Fruit fly (Drosophila melanogaster): ENCODE measurements around the gene Smyd4-2.

Gene Smyd4-2

DNA sequence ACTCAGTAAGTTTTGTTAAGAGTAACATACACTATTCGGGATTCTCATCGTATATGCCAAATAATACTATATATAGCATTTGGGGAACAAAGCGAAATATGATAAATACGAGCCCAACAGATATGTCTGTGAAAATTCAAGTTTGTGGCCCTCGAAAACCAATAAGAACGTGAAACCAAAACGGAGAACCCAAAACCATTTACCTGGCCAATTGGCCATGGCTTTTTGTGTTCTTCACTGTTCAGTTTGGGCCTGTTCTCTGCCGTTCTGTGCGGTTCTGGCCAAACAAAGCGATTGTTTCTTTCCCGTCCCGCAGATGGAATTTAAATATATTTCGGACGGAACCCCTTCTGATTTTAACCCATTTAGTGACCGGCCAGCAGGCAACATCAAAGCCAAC lies 14.7 kb downstream of the Smyd4-2 start:
- TF ChIP-seq brk (GFP tag; optimal IDR thresholded peaks at IDR 0.05) (peak; percentile 22), N (GFP tag; optimal IDR thresholded peaks at IDR 0.05) (no peak), lola (GFP tag; optimal IDR thresholded peaks at IDR 0.05) (no peak), rgr (GFP tag; optimal IDR thresholded peaks at IDR 0.05) (no peak), Mio (GFP tag; optimal IDR thresholded peaks at IDR 0.05) (no peak), Abd-B (GFP tag; optimal IDR thresholded peaks at IDR 0.05) (no peak), jim (GFP tag; optimal IDR thresholded peaks at IDR 0.05) (no peak), OdsH (GFP tag; optimal IDR thresholded peaks at IDR 0.05) (no peak), Vsx2 (GFP tag; optimal IDR thresholded peaks at IDR 0.05; ENCODE audit: partially characterized antibody) (peak; percentile 60), Jra (GFP tag; optimal IDR thresholded peaks at IDR 0.05) (no peak), tai (GFP tag; optimal IDR thresholded peaks at IDR 0.05) (no peak), CG9705 (GFP tag; optimal IDR thresholded peaks at IDR 0.05) (no peak), br (GFP tag; optimal IDR thresholded peaks at IDR 0.05) (no peak), Hr78 (GFP tag; optimal IDR thresholded peaks at IDR 0.05) (no peak), dmrt93B (GFP tag; optimal IDR thresholded peaks at IDR 0.05) (no peak), ey (GFP tag; optimal IDR thresholded peaks at IDR 0.05) (no peak), Hr83 (GFP tag; optimal IDR thresholded peaks at IDR 0.05; ENCODE audit: poor library complexity, severe bottlenecking) (no peak), woc (GFP tag; optimal IDR thresholded peaks at IDR 0.05) (no peak), HLH106 (tag; optimal IDR thresholded peaks at IDR 0.05) (no peak), CG32264 (GFP tag; optimal IDR thresholded peaks at IDR 0.05) (no peak), psq (GFP tag; optimal IDR thresholded peaks at IDR 0.05) (peak; percentile 84), Rel (GFP tag; optimal IDR thresholded peaks at IDR 0.05) (peak; percentile 43), Rel (tag; optimal IDR thresholded peaks at IDR 0.05) (no peak), Hnf4 (GFP tag; optimal IDR thresholded peaks at IDR 0.05) (no peak), Dif (GFP tag; optimal IDR thresholded peaks at IDR 0.05; ENCODE audit: partially characterized antibody) (no peak), CrebA (GFP tag; optimal IDR thresholded peaks at IDR 0.05; ENCODE audit: borderline replicate concordance) (peak; percentile 22), dsf (GFP tag; optimal IDR thresholded peaks at IDR 0.05; ENCODE audit: borderline replicate concordance) (no peak), Dfd (GFP tag; optimal IDR thresholded peaks at IDR 0.05) (no peak), dl (GFP tag; optimal IDR thresholded peaks at IDR 0.05; ENCODE audit: insufficient read depth in 1 of 2, partially characterized antibody in 2 of 2) (peak in 1 of 2 experiments; percentile 10), pan (optimal IDR thresholded peaks at IDR 0.05) (no peak), Myc (optimal IDR thresholded peaks at IDR 0.05) (no peak)

DNA sequence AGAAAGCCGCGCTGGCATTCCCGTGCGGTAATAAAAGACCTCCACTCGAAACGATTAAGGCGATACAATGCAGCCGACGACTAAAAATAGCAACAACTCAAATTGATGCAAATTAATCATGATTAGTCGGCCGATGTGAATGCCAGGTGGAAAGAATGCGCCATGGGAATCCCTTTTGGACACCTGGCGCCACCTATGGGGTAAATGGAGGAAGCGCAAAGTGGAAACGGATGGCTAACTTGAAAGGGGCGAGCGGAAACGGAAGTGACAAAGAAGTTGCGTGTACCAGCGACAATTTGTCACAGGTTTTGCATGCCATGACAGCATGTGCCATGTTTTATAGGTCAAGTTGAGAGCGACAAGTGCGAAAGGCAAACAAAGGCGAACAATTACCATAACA lies 21.1 kb downstream of the Smyd4-2 start:
- TF ChIP-seq Hnf4 (GFP tag; optimal IDR thresholded peaks at IDR 0.05) (no peak), CrebA (GFP tag; optimal IDR thresholded peaks at IDR 0.05; ENCODE audit: borderline replicate concordance) (no peak), jim (GFP tag; optimal IDR thresholded peaks at IDR 0.05) (no peak), Sp1 (GFP tag; optimal IDR thresholded peaks at IDR 0.05) (no peak), fru (GFP tag; optimal IDR thresholded peaks at IDR 0.05) (no peak), HLH106 (tag; optimal IDR thresholded peaks at IDR 0.05) (no peak), OdsH (GFP tag; optimal IDR thresholded peaks at IDR 0.05) (no peak), dsf (GFP tag; optimal IDR thresholded peaks at IDR 0.05; ENCODE audit: borderline replicate concordance) (no peak), h (GFP tag; optimal IDR thresholded peaks at IDR 0.05) (no peak), sage (GFP tag; optimal IDR thresholded peaks at IDR 0.05) (no peak), psq (GFP tag; optimal IDR thresholded peaks at IDR 0.05) (no peak), rgr (GFP tag; optimal IDR thresholded peaks at IDR 0.05) (no peak), brk (GFP tag; optimal IDR thresholded peaks at IDR 0.05) (no peak), Vsx2 (GFP tag; optimal IDR thresholded peaks at IDR 0.05; ENCODE audit: partially characterized antibody) (no peak), foxo (GFP tag; optimal IDR thresholded peaks at IDR 0.05) (no peak), Rel (GFP tag; optimal IDR thresholded peaks at IDR 0.05) (no peak), Rel (tag; optimal IDR thresholded peaks at IDR 0.05) (no peak), usp (GFP tag; optimal IDR thresholded peaks at IDR 0.05) (no peak), ey (GFP tag; optimal IDR thresholded peaks at IDR 0.05) (no peak), Dif (GFP tag; optimal IDR thresholded peaks at IDR 0.05; ENCODE audit: partially characterized antibody) (no peak)

DNA sequence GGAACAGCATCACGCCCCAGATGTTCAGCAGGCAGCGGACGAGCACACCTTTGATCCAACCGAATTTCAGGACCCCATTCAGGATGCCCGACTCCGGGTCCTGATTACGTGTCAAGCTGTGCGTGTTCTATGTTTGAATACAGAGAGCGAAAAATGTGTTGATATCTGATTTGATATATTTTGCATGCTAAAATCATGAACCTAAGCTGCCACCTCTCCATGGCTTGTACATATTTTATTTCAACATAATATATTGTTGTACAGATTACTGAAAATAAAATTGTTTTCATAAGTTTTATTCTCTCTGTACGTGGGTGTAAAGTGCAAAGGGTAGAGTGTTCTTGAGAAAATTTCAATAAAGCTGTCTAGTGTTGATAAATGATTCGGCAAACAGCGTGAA lies 27.3 kb downstream of the Smyd4-2 start:
- TF ChIP-seq Dif (GFP tag; optimal IDR thresholded peaks at IDR 0.05; ENCODE audit: partially characterized antibody) (no peak), CrebA (GFP tag; optimal IDR thresholded peaks at IDR 0.05; ENCODE audit: borderline replicate concordance) (no peak), dmrt93B (GFP tag; optimal IDR thresholded peaks at IDR 0.05) (no peak), Rel (GFP tag; optimal IDR thresholded peaks at IDR 0.05) (no peak), Rel (tag; optimal IDR thresholded peaks at IDR 0.05) (no peak), foxo (GFP tag; optimal IDR thresholded peaks at IDR 0.05) (no peak), lola (GFP tag; optimal IDR thresholded peaks at IDR 0.05) (no peak), woc (GFP tag; optimal IDR thresholded peaks at IDR 0.05) (no peak), ey (GFP tag; optimal IDR thresholded peaks at IDR 0.05) (no peak), brk (GFP tag; optimal IDR thresholded peaks at IDR 0.05) (no peak), jim (GFP tag; optimal IDR thresholded peaks at IDR 0.05) (no peak), fru (GFP tag; optimal IDR thresholded peaks at IDR 0.05) (no peak), OdsH (GFP tag; optimal IDR thresholded peaks at IDR 0.05) (no peak), psq (GFP tag; optimal IDR thresholded peaks at IDR 0.05) (no peak), Jra (GFP tag; optimal IDR thresholded peaks at IDR 0.05) (no peak), CG9705 (GFP tag; optimal IDR thresholded peaks at IDR 0.05) (no peak)
